Fruit fly (Drosophila melanogaster) whole organism, embryonic: Measurements from ENCODE around the gene aph-1.

Source experiments
- CG10462 ChIP-seq: fragments of 200-800 bp; sonication (Bioruptor generic); optimal IDR thresholded peaks from 2 replicates; lab custom pipeline; 2016; ENCODE audit warnings: missing biosample characterization, missing genetic modification characterization
- CG10543 ChIP-seq: fragments of 200-800 bp; sonication (Bioruptor generic); optimal IDR thresholded peaks from 3 replicates; lab custom pipeline; 2017; ENCODE audit warnings: missing biosample characterization, mild to moderate bottlenecking, missing genetic modification characterization, moderate library complexity
- CG11247 ChIP-seq: fragments of 200-800 bp; sonication (Bioruptor generic); IDR thresholded peaks from 2 replicates; pipeline ENCODE4 v1.3.6; 2022; ENCODE audit warnings: missing biosample characterization, missing genetic modification characterization
- CG12659 ChIP-seq: fragments of 200-800 bp; sonication (Bioruptor generic); optimal IDR thresholded peaks from 3 replicates; lab custom pipeline; 2017; ENCODE audit warnings: mild to moderate bottlenecking, missing biosample characterization, missing genetic modification reagents, missing genetic modification characterization
- CG12942 ChIP-seq: fragments of 200-800 bp; sonication (Bioruptor generic); optimal IDR thresholded peaks from 3 replicates; lab custom pipeline; 2016; ENCODE audit warnings: missing biosample characterization, missing genetic modification characterization
- CG1647 ChIP-seq: fragments of 200-800 bp; sonication (Bioruptor generic); optimal IDR thresholded peaks from 3 replicates; lab custom pipeline; 2016; ENCODE audit warnings: missing biosample characterization, missing genetic modification characterization
- CG17359 ChIP-seq: fragments of 200-800 bp; sonication (Bioruptor generic); optimal IDR thresholded peaks from 3 replicates; lab custom pipeline; 2018; ENCODE audit warnings: missing biosample characterization, mild to moderate bottlenecking, missing genetic modification characterization, moderate library complexity
- CG2116 ChIP-seq: fragments of 200-800 bp; sonication (Bioruptor generic); optimal IDR thresholded peaks from 3 replicates; lab custom pipeline; 2018; ENCODE audit warnings: missing biosample characterization, mild to moderate bottlenecking, missing genetic modification characterization
- CG2678 ChIP-seq: fragments of 200-800 bp; sonication (Bioruptor generic); optimal IDR thresholded peaks from 3 replicates; lab custom pipeline; 2019; ENCODE audit warnings: missing biosample characterization, mild to moderate bottlenecking, missing genetic modification characterization, moderate library complexity
- CG2889 ChIP-seq: fragments of 200-800 bp; sonication (Bioruptor generic); IDR thresholded peaks from 3 replicates; pipeline ENCODE4 v1.3.6; 2022; ENCODE audit warnings: missing biosample characterization, missing genetic modification characterization
- CG30403 ChIP-seq: fragments of 200-800 bp; sonication (Bioruptor generic); optimal IDR thresholded peaks from 3 replicates; lab custom pipeline; 2016; ENCODE audit warnings: missing biosample characterization, missing genetic modification characterization
- CG3838 ChIP-seq: fragments of 200-800 bp; sonication (Bioruptor generic); optimal IDR thresholded peaks from 3 replicates; lab custom pipeline; 2016; ENCODE audit warnings: missing biosample characterization, missing genetic modification characterization
- CG42726 ChIP-seq: fragments of 200-800 bp; sonication (Bioruptor generic); IDR thresholded peaks from 2 replicates; pipeline ENCODE4 v1.3.6; 2022; ENCODE audit warnings: missing biosample characterization, missing genetic modification characterization; ENCODE audit not compliant: partially characterized antibody
- CG4820 ChIP-seq: fragments of 200-800 bp; sonication (Bioruptor generic); optimal IDR thresholded peaks from 3 replicates; lab custom pipeline; 2016; ENCODE audit warnings: missing biosample characterization, missing genetic modification characterization
- CG6765 ChIP-seq: fragments of 200-800 bp; sonication (Bioruptor generic); optimal IDR thresholded peaks from 3 replicates; lab custom pipeline; 2017; ENCODE audit warnings: missing biosample characterization, mild to moderate bottlenecking, missing genetic modification characterization
- CG6791 ChIP-seq: fragments of 200-800 bp; sonication (Bioruptor generic); IDR thresholded peaks from 3 replicates; pipeline ENCODE4 v1.3.6; 2022; ENCODE audit warnings: missing biosample characterization, missing genetic modification characterization; ENCODE audit not compliant: partially characterized antibody
- CG8478 ChIP-seq: fragments of >200 bp; optimal IDR thresholded peaks from 2 replicates; lab custom pipeline; 2018
- CG9797 ChIP-seq: fragments of 200-800 bp; sonication (Bioruptor generic); optimal IDR thresholded peaks from 3 replicates; lab custom pipeline; 2018; ENCODE audit warnings: missing biosample characterization, mild to moderate bottlenecking, missing genetic modification characterization
- D19B ChIP-seq: fragments of 200-800 bp; sonication (Bioruptor generic); optimal IDR thresholded peaks from 2 replicates; lab custom pipeline; 2017; ENCODE audit warnings: missing biosample characterization, mild to moderate bottlenecking, missing genetic modification characterization
- Dfd ChIP-seq, 2 experiments: fragments of >200 bp; optimal IDR thresholded peaks; 2 replicates each; lab custom pipeline; 2017; ENCODE audit warnings: missing biosample characterization in 2 of 2, missing genetic modification characterization in 2 of 2
- Dp ChIP-seq: fragments of 200-800 bp; sonication (Bioruptor generic); optimal IDR thresholded peaks from 2 replicates; lab custom pipeline; 2018; ENCODE audit warnings: missing biosample characterization, mild to moderate bottlenecking, missing genetic modification characterization, moderate library complexity
- Hmx ChIP-seq: fragments of 200-800 bp; sonication (Bioruptor generic); optimal IDR thresholded peaks from 2 replicates; lab custom pipeline; 2016; ENCODE audit warnings: missing biosample characterization, missing genetic modification characterization
- Lhr ChIP-seq: fragments of 200-800 bp; sonication (Bioruptor generic); optimal IDR thresholded peaks from 3 replicates; lab custom pipeline; 2017; ENCODE audit warnings: mild to moderate bottlenecking, missing biosample characterization, missing genetic modification reagents, missing genetic modification characterization
- Lim3 ChIP-seq: fragments of 200-800 bp; sonication (Bioruptor generic); IDR thresholded peaks from 2 replicates; pipeline ENCODE4 v1.3.6; 2022; ENCODE audit warnings: missing biosample characterization, missing genetic modification characterization
- Mad ChIP-seq: fragments of 200-800 bp; sonication (Bioruptor generic); optimal IDR thresholded peaks from 2 replicates; lab custom pipeline; 2016; ENCODE audit warnings: missing biosample characterization, missing genetic modification characterization
- Max ChIP-seq: fragments of 200-800 bp; sonication (Bioruptor generic); optimal IDR thresholded peaks from 2 replicates; lab custom pipeline; 2016; ENCODE audit warnings: missing biosample characterization, mild to moderate bottlenecking, missing genetic modification characterization
- Myb ChIP-seq: fragments of 200-800 bp; sonication (Bioruptor generic); optimal IDR thresholded peaks from 2 replicates; lab custom pipeline; 2016; ENCODE audit warnings: missing biosample characterization, missing genetic modification characterization
- NFAT ChIP-seq: fragments of 200-800 bp; sonication (Bioruptor generic); IDR thresholded peaks from 2 replicates; pipeline ENCODE4 v1.3.6; 2022; ENCODE audit warnings: missing biosample characterization, missing genetic modification characterization
- Oli ChIP-seq: fragments of 200-800 bp; sonication (Bioruptor generic); optimal IDR thresholded peaks from 2 replicates; lab custom pipeline; 2018; ENCODE audit warnings: missing biosample characterization, mild to moderate bottlenecking, missing genetic modification characterization, moderate library complexity
- Poxn ChIP-seq: fragments of 200-800 bp; sonication (Bioruptor generic); IDR thresholded peaks from 2 replicates; pipeline ENCODE4 v1.3.6; 2022; ENCODE audit warnings: missing biosample characterization, missing genetic modification characterization
- Stat92E ChIP-seq, 3 experiments: fragments of >200 bp in 2 of 3; fragments of 200-800 bp in 1 of 3; sonication (Bioruptor generic) in 1 of 3; optimal IDR thresholded peaks; 2 replicates each; lab custom pipeline; 2017 to 2019; ENCODE audit warnings: missing biosample characterization in 3 of 3, missing genetic modification characterization in 3 of 3, mild to moderate bottlenecking in 1 of 3, moderate library complexity in 1 of 3
- TFAM ChIP-seq: fragments of 200-800 bp; sonication (Bioruptor generic); optimal IDR thresholded peaks from 2 replicates; lab custom pipeline; 2017; ENCODE audit warnings: missing biosample characterization, missing genetic modification characterization, inconsistent platforms
- Usf ChIP-seq: fragments of 200-800 bp; sonication (Bioruptor generic); optimal IDR thresholded peaks from 2 replicates; lab custom pipeline; 2017; ENCODE audit warnings: missing genotype, missing biosample characterization, missing genetic modification characterization
- ap ChIP-seq: fragments of 200-800 bp; sonication (Bioruptor generic); IDR thresholded peaks from 2 replicates; pipeline ENCODE4 v1.3.6; 2022; ENCODE audit warnings: missing biosample characterization, missing genetic modification characterization
- chm ChIP-seq: fragments of 200-800 bp; sonication (Bioruptor generic); IDR thresholded peaks from 2 replicates; pipeline ENCODE4 v1.3.6; 2022; ENCODE audit warnings: missing biosample characterization, missing genetic modification characterization
- corto ChIP-seq: fragments of 200-800 bp; sonication (Bioruptor generic); optimal IDR thresholded peaks from 2 replicates; lab custom pipeline; 2016; ENCODE audit warnings: missing biosample characterization, mild to moderate bottlenecking, missing genetic modification characterization, moderate library complexity
- croc ChIP-seq: fragments of 200-800 bp; sonication (Bioruptor generic); conservative IDR thresholded peaks from 3 replicates; pipeline ENCODE4 v1.3.6; 2022; ENCODE audit warnings: missing biosample characterization, missing genetic modification characterization
- disco-r ChIP-seq: fragments of 200-800 bp; sonication (Bioruptor generic); optimal IDR thresholded peaks from 2 replicates; lab custom pipeline; 2016; ENCODE audit warnings: missing biosample characterization, missing genetic modification characterization
- dysf ChIP-seq: fragments of 200-800 bp; sonication (Bioruptor generic); IDR thresholded peaks from 3 replicates; pipeline ENCODE4 v1.3.6; 2022; ENCODE audit warnings: missing biosample characterization, missing genetic modification characterization
- grau ChIP-seq: fragments of 200-800 bp; optimal IDR thresholded peaks from 3 replicates; lab custom pipeline; 2019; ENCODE audit warnings: missing biosample characterization, mild to moderate bottlenecking, missing genetic modification characterization, moderate library complexity
- grn ChIP-seq: fragments of 200-800 bp; sonication (Bioruptor generic); optimal IDR thresholded peaks from 3 replicates; lab custom pipeline; 2017; ENCODE audit warnings: missing biosample characterization, missing genetic modification characterization
- hth ChIP-seq: fragments of >200 bp; optimal IDR thresholded peaks from 2 replicates; lab custom pipeline; 2017; ENCODE audit warnings: inconsistent platforms
- kni ChIP-seq: fragments of 200-800 bp; sonication (Bioruptor generic); optimal IDR thresholded peaks from 3 replicates; lab custom pipeline; 2017; ENCODE audit warnings: mild to moderate bottlenecking, missing biosample characterization, missing genetic modification reagents, missing genetic modification characterization
- nerfin-2 ChIP-seq: fragments of 200-800 bp; sonication (Bioruptor generic); IDR thresholded peaks from 2 replicates; pipeline ENCODE4 v1.3.6; 2022; ENCODE audit warnings: missing biosample characterization, missing genetic modification characterization; ENCODE audit not compliant: partially characterized antibody
- otp ChIP-seq: fragments of 200-800 bp; sonication (Bioruptor generic); IDR thresholded peaks from 3 replicates; pipeline ENCODE4, ENCODE4 v1.3.6; 2022; ENCODE audit warnings: missing biosample characterization, missing genetic modification characterization
- pum ChIP-seq: fragments of 200-800 bp; sonication (Bioruptor generic); optimal IDR thresholded peaks from 2 replicates; lab custom pipeline; 2016; ENCODE audit warnings: missing biosample characterization, missing genetic modification characterization
- pzg ChIP-seq: fragments of 200-800 bp; sonication (Bioruptor generic); optimal IDR thresholded peaks from 3 replicates; lab custom pipeline; 2018; ENCODE audit warnings: missing biosample characterization, mild to moderate bottlenecking, missing genetic modification characterization, moderate library complexity
- row ChIP-seq: fragments of 200-800 bp; sonication (Bioruptor generic); IDR thresholded peaks from 3 replicates; pipeline ENCODE4 v1.3.6; 2022; ENCODE audit warnings: missing biosample characterization, missing genetic modification characterization
- sens-2 ChIP-seq: fragments of 200-800 bp; sonication (Bioruptor generic); IDR thresholded peaks from 2 replicates; pipeline ENCODE4 v1.3.6; 2022; ENCODE audit warnings: missing biosample characterization, missing genetic modification characterization
- tgo ChIP-seq: fragments of 200-800 bp; sonication (Bioruptor generic); IDR thresholded peaks from 3 replicates; pipeline ENCODE4 v1.3.6; 2022; ENCODE audit warnings: missing biosample characterization, missing genetic modification characterization
- tin ChIP-seq: fragments of 200-800 bp; sonication (Bioruptor generic); optimal IDR thresholded peaks from 3 replicates; lab custom pipeline; 2016; ENCODE audit warnings: missing biosample characterization, missing genetic modification characterization
- ttk ChIP-seq: fragments of 200-800 bp; sonication (Bioruptor generic); IDR thresholded peaks from 2 replicates; pipeline ENCODE4 v2.1.2; 2022; ENCODE audit warnings: missing biosample characterization, missing genetic modification characterization
- zen2 ChIP-seq: fragments of 200-800 bp; sonication (Bioruptor generic); IDR thresholded peaks from 3 replicates; pipeline ENCODE4 v1.3.6; 2022; ENCODE audit warnings: missing biosample characterization, missing genetic modification characterization; ENCODE audit not compliant: partially characterized antibody

The aph-1 gene

dm6 chr2L:2723100-2723499 is 42.9 kb upstream of the aph-1 start (continued):
- TF ChIP-seq CG1647 (GFP tag; lab: Kevin White, UChicago): no peak
- no peak for TF ChIP-seq Stat92E (GFP tag; optimal IDR thresholded peaks at IDR 0.05; lab: Kevin White, UChicago)
- no peak for TF ChIP-seq CG4820 (GFP tag; lab: Kevin White, UChicago)
- TF ChIP-seq CG12659 (GFP tag; lab: Kevin White, UChicago): peak; percentile 14
- no peak for TF ChIP-seq CG12942 (GFP tag; lab: Kevin White, UChicago)
- peak; percentile 58 for TF ChIP-seq dysf (GFP tag; lab: Robert Waterston, UW)
- TF ChIP-seq kni (GFP tag; lab: Kevin White, UChicago): no peak
- no peak for TF ChIP-seq NFAT (GFP tag; lab: Robert Waterston, UW)
- no peak for TF ChIP-seq CG6791
- TF ChIP-seq sens-2 (GFP tag; lab: Robert Waterston, UW): no peak
- no peak for TF ChIP-seq CG10462 (GFP tag; lab: Kevin White, UChicago)
- no peak for TF ChIP-seq CG6765 (GFP tag; lab: Kevin White, UChicago)
- TF ChIP-seq nerfin-2 (GFP tag; lab: Robert Waterston, UW): no peak
- no peak for TF ChIP-seq Mad (GFP tag; lab: Kevin White, UChicago)
- TF ChIP-seq CG8478 (lab: Kevin White, UChicago): no peak
- peak; percentile 52 for TF ChIP-seq CG2678 (tag; lab: Kevin White, UChicago)
- TF ChIP-seq tin (GFP tag; lab: Kevin White, UChicago): no peak
- TF ChIP-seq Dfd (GFP tag; optimal IDR thresholded peaks at IDR 0.05; lab: Kevin White, UChicago): no peak
- TF ChIP-seq zen2: no peak
- no peak for TF ChIP-seq corto (GFP tag; lab: Kevin White, UChicago)
- peak; percentile 36; the same call in 1 of the 3 replicates for TF ChIP-seq tgo (GFP tag; lab: Robert Waterston, UW)
- TF ChIP-seq disco-r (GFP tag; lab: Kevin White, UChicago): no peak
- TF ChIP-seq CG10543 (GFP tag; lab: Kevin White, UChicago): no peak
- TF ChIP-seq CG3838 (GFP tag; lab: Kevin White, UChicago): no peak
- TF ChIP-seq grn (GFP tag; lab: Kevin White, UChicago): no peak
- no peak for TF ChIP-seq Lhr
- TF ChIP-seq CG30403: peak; percentile 17
- no peak for TF ChIP-seq ap
- TF ChIP-seq row (GFP tag; lab: Robert Waterston, UW): peak; percentile 66
- TF ChIP-seq pum (GFP tag; lab: Kevin White, UChicago): no peak
- TF ChIP-seq CG17359 (tag; lab: Kevin White, UChicago): peak; percentile 30
- TF ChIP-seq pzg: no peak
- TF ChIP-seq grau (tag; lab: Kevin White, UChicago): peak; percentile 31
- no peak for TF ChIP-seq CG11247 (GFP tag; lab: Robert Waterston, UW)
- no peak for TF ChIP-seq hth
- no peak for TF ChIP-seq Myb
- TF ChIP-seq CG2116: no peak
- TF ChIP-seq chm: no peak
- no peak for TF ChIP-seq CG2889 (GFP tag; lab: Robert Waterston, UW)
- no peak for TF ChIP-seq Poxn (GFP tag; lab: Robert Waterston, UW)
- TF ChIP-seq otp (GFP tag; lab: Robert Waterston, UW): no peak
- no peak for TF ChIP-seq Lim3 (GFP tag; lab: Robert Waterston, UW)
- TF ChIP-seq CG9797: no peak
- TF ChIP-seq TFAM (GFP tag; lab: Kevin White, UChicago): no peak
- TF ChIP-seq ttk (GFP tag; lab: Robert Waterston, UW): peak; percentile 33; the same call in 1 of the 2 replicates
- no peak for TF ChIP-seq Oli
- no peak for TF ChIP-seq croc (GFP tag; lab: Robert Waterston, UW)
- TF ChIP-seq Dp (GFP tag; lab: Kevin White, UChicago): no peak
- TF ChIP-seq Max (GFP tag; lab: Kevin White, UChicago): no peak
- TF ChIP-seq D19B: peak; percentile 77
- no peak for TF ChIP-seq CG42726 (GFP tag; lab: Robert Waterston, UW)
- no peak for TF ChIP-seq Hmx (GFP tag; lab: Kevin White, UChicago)
- no peak for TF ChIP-seq Usf (GFP tag; lab: Kevin White, UChicago)
